Worm (Caenorhabditis elegans) whole organism, late embryonic: ENCODE measurements around the gene gst-34.

Experiments used
- C08G9.2 ChIP-seq: sonication (generic microtip); optimal IDR thresholded peaks from 2 replicates; lab custom pipeline; 2016; ENCODE audit warnings: mild to moderate bottlenecking, missing genetic modification characterization, moderate library complexity, missing compliant biosample characterization
- F13H6.1 ChIP-seq: sonication (generic microtip); optimal IDR thresholded peaks from 2 replicates; lab custom pipeline; 2016; ENCODE audit warnings: missing genetic modification characterization, missing compliant biosample characterization
- K09A11.1 ChIP-seq: sonication (generic microtip); optimal IDR thresholded peaks from 2 replicates; lab custom pipeline; 2017; ENCODE audit warnings: antibody characterized with exemption, mild to moderate bottlenecking, missing genetic modification characterization, missing compliant biosample characterization; ENCODE audit not compliant: insufficient read depth
- Y22D7AL.16 ChIP-seq: sonication (generic microtip); optimal IDR thresholded peaks from 2 replicates; lab custom pipeline; 2016; ENCODE audit warnings: missing genetic modification characterization, missing compliant biosample characterization
- ahr-1 ChIP-seq: sonication (generic microtip); optimal IDR thresholded peaks from 2 replicates; lab custom pipeline; 2016; ENCODE audit warnings: missing genetic modification characterization, missing compliant biosample characterization
- ceh-14 ChIP-seq: sonication (generic microtip); optimal IDR thresholded peaks from 2 replicates; lab custom pipeline; 2016; ENCODE audit warnings: missing genotype, missing genetic modification characterization, missing compliant biosample characterization
- ceh-18 ChIP-seq: sonication (generic microtip); optimal IDR thresholded peaks from 2 replicates; lab custom pipeline; 2016; ENCODE audit warnings: missing genetic modification characterization, missing compliant biosample characterization
- ceh-2 ChIP-seq: sonication (generic microtip); optimal IDR thresholded peaks from 2 replicates; lab custom pipeline; 2016; ENCODE audit warnings: missing genotype, missing genetic modification characterization, missing compliant biosample characterization
- ceh-22 ChIP-seq: sonication (generic microtip); optimal IDR thresholded peaks from 2 replicates; lab custom pipeline; 2017; ENCODE audit warnings: missing biosample characterization, missing genetic modification characterization
- ceh-30 ChIP-seq: fragments of 150-350 bp; optimal IDR thresholded peaks from 2 replicates; lab custom pipeline; 2014; ENCODE audit warnings: missing biosample characterization, missing genetic modification characterization
- ceh-31 ChIP-seq: sonication (generic microtip); optimal IDR thresholded peaks from 2 replicates; lab custom pipeline; 2016; ENCODE audit warnings: missing genetic modification characterization, missing compliant biosample characterization
- ceh-34 ChIP-seq: sonication (generic microtip); optimal IDR thresholded peaks from 2 replicates; lab custom pipeline; 2016; ENCODE audit warnings: mild to moderate bottlenecking, missing genetic modification characterization, missing compliant biosample characterization
- ceh-48 ChIP-seq: sonication (generic microtip); optimal IDR thresholded peaks from 2 replicates; lab custom pipeline; 2016; ENCODE audit warnings: missing genetic modification characterization, inconsistent platforms, missing compliant biosample characterization
- ceh-9 ChIP-seq: sonication (generic microtip); optimal IDR thresholded peaks from 2 replicates; lab custom pipeline; 2016; ENCODE audit warnings: mild to moderate bottlenecking, missing genetic modification characterization, inconsistent platforms, missing compliant biosample characterization
- che-1 ChIP-seq: sonication (generic microtip); optimal IDR thresholded peaks from 2 replicates; lab custom pipeline; 2016; ENCODE audit warnings: mild to moderate bottlenecking, missing genetic modification characterization, missing compliant biosample characterization
- dve-1 ChIP-seq: sonication (generic microtip); optimal IDR thresholded peaks from 2 replicates; lab custom pipeline; 2017; ENCODE audit warnings: antibody characterized with exemption, mild to moderate bottlenecking, missing genetic modification characterization, missing compliant biosample characterization
- ets-4 ChIP-seq: sonication (generic microtip); optimal IDR thresholded peaks from 2 replicates; lab custom pipeline; 2016; ENCODE audit warnings: missing genetic modification characterization, missing compliant biosample characterization
- fax-1 ChIP-seq: sonication (generic microtip); optimal IDR thresholded peaks from 2 replicates; lab custom pipeline; 2016; ENCODE audit warnings: missing genotype, missing genetic modification characterization, missing compliant biosample characterization
- fkh-6 ChIP-seq: sonication (generic microtip); optimal IDR thresholded peaks from 2 replicates; lab custom pipeline; 2016; ENCODE audit warnings: missing genetic modification characterization, missing compliant biosample characterization
- gmeb-2 ChIP-seq: sonication (generic microtip); optimal IDR thresholded peaks from 2 replicates; lab custom pipeline; 2016; ENCODE audit warnings: missing genetic modification characterization, inconsistent platforms, missing compliant biosample characterization
- hlh-15 ChIP-seq: sonication (generic microtip); optimal IDR thresholded peaks from 2 replicates; lab custom pipeline; 2016; ENCODE audit warnings: missing genetic modification characterization, missing compliant biosample characterization
- hlh-30 ChIP-seq: sonication (generic microtip); optimal IDR thresholded peaks from 2 replicates; lab custom pipeline; 2017; ENCODE audit warnings: antibody characterized with exemption, missing genetic modification characterization, missing compliant biosample characterization; ENCODE audit not compliant: insufficient read depth
- hlh-6 ChIP-seq: sonication (generic microtip); optimal IDR thresholded peaks from 2 replicates; lab custom pipeline; 2016; ENCODE audit warnings: missing genotype, missing genetic modification characterization, missing compliant biosample characterization
- hlh-8 ChIP-seq: sonication (generic microtip); optimal IDR thresholded peaks from 2 replicates; lab custom pipeline; 2016; ENCODE audit warnings: missing genotype, missing genetic modification characterization, missing compliant biosample characterization
- lim-6 ChIP-seq: sonication (generic microtip); optimal IDR thresholded peaks from 2 replicates; lab custom pipeline; 2016; ENCODE audit warnings: missing genetic modification characterization, missing compliant biosample characterization
- nfya-1 ChIP-seq: sonication (generic microtip); optimal IDR thresholded peaks from 2 replicates; lab custom pipeline; 2017; ENCODE audit warnings: missing genetic modification characterization, mild to moderate bottlenecking, missing compliant biosample characterization, antibody characterized with exemption, moderate library complexity
- nhr-11 ChIP-seq: fragments of 150-350 bp; optimal IDR thresholded peaks from 2 replicates; lab custom pipeline; 2014; ENCODE audit warnings: missing biosample characterization, missing genetic modification characterization
- nhr-232 ChIP-seq: sonication (generic microtip); optimal IDR thresholded peaks from 2 replicates; lab custom pipeline; 2016; ENCODE audit warnings: missing genetic modification characterization, missing compliant biosample characterization
- odd-2 ChIP-seq: sonication (generic microtip); optimal IDR thresholded peaks from 2 replicates; lab custom pipeline; 2017; ENCODE audit warnings: antibody characterized with exemption, mild to moderate bottlenecking, missing genetic modification characterization, missing compliant biosample characterization
- pat-9 ChIP-seq: fragments of 200-800 bp; sonication (Bioruptor generic); optimal IDR thresholded peaks from 2 replicates; lab custom pipeline; 2018; ENCODE audit warnings: mild to moderate bottlenecking, missing genetic modification characterization, moderate library complexity, missing compliant biosample characterization
- pha-2 ChIP-seq: sonication (generic microtip); optimal IDR thresholded peaks from 2 replicates; lab custom pipeline; 2017; ENCODE audit warnings: mild to moderate bottlenecking, missing genetic modification characterization, missing compliant biosample characterization
- pha-4 ChIP-seq: fragments of 150-350 bp; optimal IDR thresholded peaks from 2 replicates; lab custom pipeline; 2018; ENCODE audit warnings: missing biosample characterization, missing genetic modification reagents, missing genetic modification characterization
- ref-2 ChIP-seq: sonication (generic microtip); optimal IDR thresholded peaks from 2 replicates; lab custom pipeline; 2016; ENCODE audit warnings: missing genetic modification characterization, missing compliant biosample characterization
- rnt-1 ChIP-seq: sonication (generic microtip); optimal IDR thresholded peaks from 2 replicates; lab custom pipeline; 2016; ENCODE audit warnings: missing genetic modification characterization, missing compliant biosample characterization
- sdc-2 ChIP-seq: sonication (generic microtip); optimal IDR thresholded peaks from 2 replicates; lab custom pipeline; 2016; ENCODE audit warnings: missing genotype, missing genetic modification characterization, missing compliant biosample characterization
- sox-2 ChIP-seq: fragments of 200-800 bp; sonication (Bioruptor generic); IDR thresholded peaks from 2 replicates; pipeline ENCODE4 v1.3.6; 2022; ENCODE audit warnings: missing genetic modification reagents, missing genetic modification characterization, missing compliant biosample characterization
- tbx-2 ChIP-seq: sonication (generic microtip); optimal IDR thresholded peaks from 2 replicates; lab custom pipeline; 2016; ENCODE audit warnings: missing genetic modification characterization, missing compliant biosample characterization
- tbx-7 ChIP-seq: sonication (generic microtip); optimal IDR thresholded peaks from 2 replicates; lab custom pipeline; 2016; ENCODE audit warnings: missing genotype, missing genetic modification characterization, missing compliant biosample characterization
- unc-3 ChIP-seq, 2 experiments: fragments of 200-800 bp in 1 of 2; sonication (Bioruptor generic) in 1 of 2; sonication (generic microtip) in 1 of 2; conservative IDR thresholded peaks in 1 of 2; optimal IDR thresholded peaks in 1 of 2; 2 replicates each; pipeline versions ENCODE4 v1.3.6 to Lab custom; 2016 to 2022; ENCODE audit warnings: missing compliant biosample characterization in 2 of 2, missing genetic modification characterization in 2 of 2, missing genetic modification reagents in 1 of 2
- unc-42 ChIP-seq: sonication (generic microtip); optimal IDR thresholded peaks from 2 replicates; lab custom pipeline; 2016; ENCODE audit warnings: missing genotype, missing genetic modification characterization, missing compliant biosample characterization
- unc-55 ChIP-seq: sonication (generic microtip); optimal IDR thresholded peaks from 2 replicates; lab custom pipeline; 2017; ENCODE audit warnings: missing biosample characterization, missing genetic modification reagents, missing genetic modification characterization
- unc-86 ChIP-seq: sonication (generic microtip); optimal IDR thresholded peaks from 2 replicates; lab custom pipeline; 2016; ENCODE audit warnings: missing genetic modification characterization, missing compliant biosample characterization
- zip-5 ChIP-seq: sonication (generic microtip); optimal IDR thresholded peaks from 2 replicates; lab custom pipeline; 2016; ENCODE audit warnings: missing genetic modification characterization, missing compliant biosample characterization

Gene gst-34

DNA sequence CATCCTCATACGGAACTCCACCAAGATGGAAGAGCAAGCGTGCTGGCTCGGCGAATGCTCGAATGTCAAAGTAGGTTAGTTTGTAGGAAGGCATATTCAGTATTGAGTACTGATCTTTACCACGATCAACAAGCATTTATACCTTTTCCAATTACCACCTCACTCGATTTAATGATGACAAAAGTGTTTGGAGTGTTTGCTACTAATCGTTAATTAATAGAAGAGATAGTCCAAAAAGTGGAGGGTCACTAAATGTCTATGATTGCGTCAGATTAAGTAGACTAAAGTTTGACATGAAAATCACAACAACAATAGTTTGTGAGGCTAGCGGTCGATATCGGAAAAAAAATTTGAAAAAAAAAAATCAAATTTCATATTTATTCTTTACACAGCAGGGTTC is at the start of gene gst-34:
TSS of gene gst-34 (minus strand) at position 101 of the 400 bp plus-strand sequence.
- TF ChIP-seq pha-4 (tag; lab: Kevin White, UChicago) = no peak
- no peak for TF ChIP-seq ceh-48
- no peak for TF ChIP-seq ceh-22 (tag; lab: Kevin White, UChicago)
- TF ChIP-seq ceh-9 (tag; lab: Kevin White, UChicago) = no peak
- no peak for TF ChIP-seq ceh-14
- TF ChIP-seq ahr-1 (tag; lab: Kevin White, UChicago) = no peak

DNA sequence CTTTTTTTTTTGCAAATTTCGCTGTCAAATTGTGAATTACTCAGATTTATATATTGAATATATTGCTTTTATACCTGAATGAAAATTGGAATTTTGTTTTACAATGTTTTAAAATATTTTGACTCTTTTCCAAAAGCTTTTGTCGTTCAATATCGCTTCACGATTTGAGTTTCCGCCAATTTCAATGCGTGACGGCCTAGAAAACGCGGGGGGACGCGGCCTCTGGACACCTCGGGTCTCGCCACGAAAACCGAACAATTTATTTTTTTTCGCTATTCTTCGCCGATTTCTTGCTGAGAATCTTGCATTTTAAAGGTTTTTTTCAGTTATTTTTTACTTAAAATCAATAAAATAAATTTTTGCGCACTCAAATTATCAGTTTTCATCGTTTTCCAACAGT is 49.7 kb upstream of the gst-34 start, which contains the start of gene Y46E12BL.2:
TSS of gene Y46E12BL.2 (plus strand) at position 243 of the 400 bp plus-strand sequence.
- TF ChIP-seq ceh-30 (tag; lab: Kevin White, UChicago) = peak; percentile 67
- TF ChIP-seq gmeb-2 = peak; percentile 13
- no peak for TF ChIP-seq lim-6
- 0 out of 2 replicates have a peak, but pooled peaks have one; percentile 22 for TF ChIP-seq unc-3 (GFP tag; conservative IDR thresholded peaks at IDR 0.05; lab: Robert Waterston, UW)
- no peak for TF ChIP-seq unc-3 (tag; optimal IDR thresholded peaks at IDR 0.05; lab: Kevin White, UChicago)
- no peak for TF ChIP-seq ceh-22 (tag; lab: Kevin White, UChicago)
- TF ChIP-seq ref-2 (tag; lab: Kevin White, UChicago) = peak; percentile 41
- TF ChIP-seq nfya-1 (tag; lab: Kevin White, UChicago) = peak; percentile 57
- TF ChIP-seq nhr-232 (tag; lab: Kevin White, UChicago) = no peak
- no peak for TF ChIP-seq dve-1 (tag; lab: Kevin White, UChicago)
- peak; percentile 81 for TF ChIP-seq ets-4 (tag; lab: Kevin White, UChicago)
- TF ChIP-seq hlh-6 = no peak
- no peak for TF ChIP-seq unc-55
- TF ChIP-seq ceh-31 (tag; lab: Kevin White, UChicago) = peak; percentile 92
- TF ChIP-seq fax-1 (tag; lab: Kevin White, UChicago) = peak; percentile 60
- no peak for TF ChIP-seq ceh-48
- no peak for TF ChIP-seq sox-2
- TF ChIP-seq ceh-14 = peak; percentile 27
- TF ChIP-seq C08G9.2 (tag; lab: Kevin White, UChicago) = peak; percentile 86
- peak; percentile 62 for TF ChIP-seq unc-42 (tag; lab: Kevin White, UChicago)
- no peak for TF ChIP-seq Y22D7AL.16
- peak; percentile 54 for TF ChIP-seq zip-5
- no peak for TF ChIP-seq sdc-2
- TF ChIP-seq nhr-11 (tag; lab: Kevin White, UChicago) = no peak
- peak; percentile 39 for TF ChIP-seq F13H6.1 (tag; lab: Kevin White, UChicago)
- TF ChIP-seq pha-2 (tag; lab: Kevin White, UChicago) = no peak
- TF ChIP-seq tbx-2 = peak; percentile 74
- TF ChIP-seq ceh-18 (tag; lab: Kevin White, UChicago) = peak; percentile 15
- TF ChIP-seq odd-2 (tag; lab: Kevin White, UChicago) = no peak
- peak; percentile 5 for TF ChIP-seq unc-86 (tag; lab: Kevin White, UChicago)
- peak; percentile 31 for TF ChIP-seq ceh-34 (tag; lab: Kevin White, UChicago)
- no peak for TF ChIP-seq hlh-30 (tag; lab: Kevin White, UChicago)
- TF ChIP-seq ceh-2 (tag; lab: Kevin White, UChicago) = peak; percentile 81
- TF ChIP-seq ahr-1 (tag; lab: Kevin White, UChicago) = no peak
- TF ChIP-seq K09A11.1 (tag; lab: Kevin White, UChicago) = no peak
- TF ChIP-seq hlh-8 (tag; lab: Kevin White, UChicago) = peak; percentile 76
- TF ChIP-seq pat-9 (tag; lab: Kevin White, UChicago) = no peak
- TF ChIP-seq che-1 = no peak
- TF ChIP-seq fkh-6 (tag; lab: Kevin White, UChicago) = no peak
- no peak for TF ChIP-seq hlh-15 (tag; lab: Kevin White, UChicago)
- peak; percentile 78 for TF ChIP-seq tbx-7 (tag; lab: Kevin White, UChicago)
- TF ChIP-seq rnt-1 (tag; lab: Kevin White, UChicago) = peak; percentile 40
